Worm (Caenorhabditis elegans): Measurements from ENCODE around the gene ssup-72.
A peak's percentile ranks its signal among the peaks of the same experiment; 100 is the strongest.

DNA sequence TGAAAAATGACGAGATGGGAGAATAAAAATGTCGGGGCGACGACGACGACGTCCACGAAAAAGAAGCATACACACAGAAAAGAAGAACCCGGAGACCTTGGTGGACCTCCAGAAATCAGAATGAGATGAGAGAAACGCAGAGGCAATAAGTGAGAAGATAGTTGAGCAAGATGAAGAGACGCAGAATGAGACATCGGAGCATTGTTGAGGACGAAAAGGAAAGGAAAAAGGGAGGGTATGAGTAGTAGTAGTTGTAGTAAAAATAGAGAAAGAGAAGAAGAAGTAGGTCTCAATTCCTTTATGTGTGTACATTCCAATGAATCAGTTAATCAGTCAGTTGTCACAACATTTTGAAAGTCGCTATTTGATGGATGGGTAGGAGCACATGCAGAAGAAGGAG is 47.1 kb upstream of the ssup-72 start, which contains the start of gene T14B4.8:
- TF ChIP-seq unc-62 (GFP tag; optimal IDR thresholded peaks at IDR 0.05) (peak; percentile 31), elt-1 (tag; optimal IDR thresholded peaks at IDR 0.05; ENCODE audit: borderline replicate concordance, insufficient read depth) (no peak), nhr-12 (tag; optimal IDR thresholded peaks at IDR 0.05) (no peak), elt-3 (tag; optimal IDR thresholded peaks at IDR 0.05) (no peak), blmp-1 (tag; optimal IDR thresholded peaks at IDR 0.05) (no peak), ces-1 (GFP tag; optimal IDR thresholded peaks at IDR 0.05) (peak; percentile 77)

Data from whole organism, mixed stage, embryonic.